Worm (Caenorhabditis elegans) whole organism, early embryonic: ENCODE results near the gene nhr-251.

ENCODE experiments used
- B0310.2 ChIP-seq: sonication (generic microtip); optimal IDR thresholded peaks from 2 replicates; lab custom pipeline; 2016; ENCODE audit warnings: mild to moderate bottlenecking, missing genetic modification characterization, missing compliant biosample characterization
- aly-1 ChIP-seq: sonication (generic microtip); optimal IDR thresholded peaks from 2 replicates; lab custom pipeline; 2016; ENCODE audit warnings: missing genetic modification characterization, missing compliant biosample characterization
- ama-1 ChIP-seq: fragments of 150-350 bp; optimal IDR thresholded peaks from 2 replicates; lab custom pipeline; 2014
- ets-7 ChIP-seq: sonication (generic microtip); optimal IDR thresholded peaks from 2 replicates; lab custom pipeline; 2016; ENCODE audit warnings: missing genotype, missing genetic modification characterization, missing compliant biosample characterization
- flt-1 ChIP-seq: fragments of 200-800 bp; sonication (Bioruptor generic); IDR thresholded peaks from 2 replicates; pipeline ENCODE4 v1.3.6; 2022; ENCODE audit warnings: missing genetic modification characterization, missing compliant biosample characterization
- pes-1 ChIP-seq: fragments of 200-800 bp; sonication (Bioruptor generic); IDR thresholded peaks from 2 replicates; pipeline ENCODE4 v1.3.6; 2022; ENCODE audit warnings: missing genetic modification reagents, missing genetic modification characterization, missing compliant biosample characterization
- scrt-1 ChIP-seq: fragments of 200-800 bp; sonication (Bioruptor generic); IDR thresholded peaks from 2 replicates; pipeline ENCODE4 v1.3.6; 2022; ENCODE audit warnings: missing genetic modification characterization, missing compliant biosample characterization
- sea-1 ChIP-seq: fragments of 200-800 bp; sonication (Bioruptor generic); conservative IDR thresholded peaks from 2 replicates; pipeline ENCODE4 v1.3.6; 2022; ENCODE audit warnings: missing genetic modification characterization, missing compliant biosample characterization
- tbx-37 ChIP-seq: fragments of 200-800 bp; sonication (Bioruptor generic); conservative IDR thresholded peaks from 2 replicates; pipeline ENCODE4 v1.3.6; 2022; ENCODE audit warnings: missing genetic modification reagents, missing genetic modification characterization, missing compliant biosample characterization

DNA sequence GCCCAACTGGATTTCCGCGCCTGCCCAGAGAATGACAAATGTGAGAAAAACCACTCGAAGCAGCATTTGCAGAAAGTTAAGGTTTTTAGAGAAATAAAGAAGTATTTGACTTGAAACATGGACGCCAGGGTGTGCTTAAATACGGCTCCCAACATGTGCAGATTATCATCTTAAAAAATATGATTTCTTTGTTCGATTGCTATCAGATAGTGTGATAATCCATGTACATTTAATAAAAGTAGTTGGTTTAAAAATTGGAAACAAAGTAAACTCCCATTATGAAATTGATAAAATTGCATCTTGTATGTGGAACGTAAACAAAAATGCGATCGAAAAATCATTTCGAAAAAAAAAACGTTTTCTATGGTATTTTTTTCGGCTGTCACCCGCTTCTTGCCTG lies 27.3 kb downstream of the nhr-251 start, which contains the start of gene F48G7.8:
- no peak for TF ChIP-seq tbx-37 (GFP tag; lab: Robert Waterston, UW)
- TF ChIP-seq ama-1 (lab: Kevin White, UChicago), result no peak
- TF ChIP-seq flt-1 (GFP tag; lab: Robert Waterston, UW), result no peak
- TF ChIP-seq pes-1, result no peak
- TF ChIP-seq ets-7, result no peak
- TF ChIP-seq aly-1 (tag; lab: Kevin White, UChicago), result no peak
- no peak for TF ChIP-seq scrt-1 (GFP tag; lab: Robert Waterston, UW)
- TF ChIP-seq sea-1, result no peak
- no peak for TF ChIP-seq B0310.2 (tag; lab: Kevin White, UChicago)
